In genomic region chr3L:1119325-1120162, dm6 we compare ENCODE assay signal across 4 fruit fly cellular contexts.
TF ChIP-seq lines count a peak whose summit lies in the region.

No protein-coding gene starts in this region.

- TF ChIP-seq CTCF in whole organism, embryonic (GFP tag; optimal IDR thresholded peaks at IDR 0.05; lab: Kevin White, UChicago): no peak

TF ChIP-seq in whole organism, adult, 20 proteins besides CTCF, POLR2A, EP300 and RAD21:
- TF ChIP-seq kay (GFP tag; lab: Kevin White, UChicago; ENCODE audit: borderline replicate concordance) (peak; percentile 83), CG11617 (GFP tag; optimal IDR thresholded peaks at IDR 0.05; lab: Kevin White, UChicago) (no peak), cic (GFP tag; optimal IDR thresholded peaks at IDR 0.05; lab: Kevin White, UChicago) (peak; percentile 19)

TF ChIP-seq in whole organism, embryonic, 481 proteins besides CTCF, POLR2A, EP300 and RAD21 (continues in another document):
- TF ChIP-seq Spps (tag; optimal IDR thresholded peaks at IDR 0.05; lab: Kevin White, UChicago) (no peak), CrebB (tag; optimal IDR thresholded peaks at IDR 0.05; lab: Kevin White, UChicago) (no peak), Usf (GFP tag; optimal IDR thresholded peaks at IDR 0.05; lab: Kevin White, UChicago) (no peak), Asciz (GFP tag; optimal IDR thresholded peaks at IDR 0.05; lab: Kevin White, UChicago) (no peak), CG6854 (GFP tag; optimal IDR thresholded peaks at IDR 0.05; lab: Kevin White, UChicago) (no peak), CG1832 (GFP tag; optimal IDR thresholded peaks at IDR 0.05; lab: Kevin White, UChicago) (no peak), fd96Cb (tag; optimal IDR thresholded peaks at IDR 0.05; lab: Kevin White, UChicago) (no peak), sisA (GFP tag; IDR thresholded peaks at IDR 0.05; lab: Robert Waterston, UW) (no peak), Med (GFP tag; lab: Kevin White, UChicago) (peak; percentile 66), grau (tag; optimal IDR thresholded peaks at IDR 0.05; lab: Kevin White, UChicago) (no peak), zf30C (GFP tag; optimal IDR thresholded peaks at IDR 0.05; lab: Kevin White, UChicago) (no peak), stwl (tag; optimal IDR thresholded peaks at IDR 0.05; lab: Kevin White, UChicago) (peak; percentile 94), CG14441 (GFP tag; IDR thresholded peaks at IDR 0.05; lab: Robert Waterston, UW) (0 out of 2 replicates have a peak, but pooled peaks have one; percentile 4), ems (GFP tag; optimal IDR thresholded peaks at IDR 0.05; lab: Kevin White, UChicago) (no peak), lmd (GFP tag; IDR thresholded peaks at IDR 0.05; lab: Robert Waterston, UW) (0 out of 2 replicates have a peak, but pooled peaks have one; percentile 4), Ptx1 (GFP tag; IDR thresholded peaks at IDR 0.05; lab: Robert Waterston, UW) (0 out of 2 replicates have a peak, but pooled peaks have one; percentile 17), crp (GFP tag; optimal IDR thresholded peaks at IDR 0.05; lab: Kevin White, UChicago) (no peak), rib (GFP tag; IDR thresholded peaks at IDR 0.05; lab: Robert Waterston, UW) (no peak), CG10462 (GFP tag; optimal IDR thresholded peaks at IDR 0.05; lab: Kevin White, UChicago) (no peak), grn (GFP tag; optimal IDR thresholded peaks at IDR 0.05; lab: Kevin White, UChicago) (peak; percentile 57), Chrac-16 (GFP tag; optimal IDR thresholded peaks at IDR 0.05; lab: Kevin White, UChicago) (no peak), Mad (GFP tag; optimal IDR thresholded peaks at IDR 0.05; lab: Kevin White, UChicago) (no peak), CG32772 (GFP tag; IDR thresholded peaks at IDR 0.05; lab: Robert Waterston, UW) (no peak), GATAe (GFP tag; conservative IDR thresholded peaks at IDR 0.05; lab: Robert Waterston, UW) (0 out of 2 replicates have a peak, but pooled peaks have one; percentile 11), tx (GFP tag; optimal IDR thresholded peaks at IDR 0.05; lab: Kevin White, UChicago) (no peak), usp (GFP tag; optimal IDR thresholded peaks at IDR 0.05; lab: Kevin White, UChicago) (no peak), CG17612 (GFP tag; IDR thresholded peaks at IDR 0.05; lab: Robert Waterston, UW) (no peak), Neu2 (GFP tag; optimal IDR thresholded peaks at IDR 0.05; lab: Kevin White, UChicago; ENCODE audit: borderline replicate concordance) (no peak), kah (GFP tag; optimal IDR thresholded peaks at IDR 0.05; lab: Kevin White, UChicago) (no peak), Adf1 (GFP tag; IDR thresholded peaks at IDR 0.05; lab: Robert Waterston, UW) (peak; percentile 69)

TF ChIP-seq in whole organism, prepupa, 60 proteins besides CTCF, POLR2A, EP300 and RAD21 (continues in another document):
- no peak for TF ChIP-seq CG10669 (GFP tag; optimal IDR thresholded peaks at IDR 0.05; lab: Kevin White, UChicago)
- TF ChIP-seq CG3032 (tag; optimal IDR thresholded peaks at IDR 0.05; lab: Kevin White, UChicago): no peak
- TF ChIP-seq CG6163 (GFP tag; IDR thresholded peaks at IDR 0.05; lab: Robert Waterston, UW): 0 out of 3 replicates have a peak, but pooled peaks have one; percentile 38
- TF ChIP-seq Eip75B (GFP tag; optimal IDR thresholded peaks at IDR 0.05; lab: Kevin White, UChicago): no peak
- no peak for TF ChIP-seq Eip93F (GFP tag; optimal IDR thresholded peaks at IDR 0.05; lab: Kevin White, UChicago)
- TF ChIP-seq fd59A (GFP tag; optimal IDR thresholded peaks at IDR 0.05; lab: Kevin White, UChicago): no peak
- no peak for TF ChIP-seq CG8632 (GFP tag; optimal IDR thresholded peaks at IDR 0.05; lab: Kevin White, UChicago)
- TF ChIP-seq Hr39 (GFP tag; optimal IDR thresholded peaks at IDR 0.05; lab: Kevin White, UChicago): no peak
- TF ChIP-seq Sox15 (GFP tag; optimal IDR thresholded peaks at IDR 0.05; lab: Kevin White, UChicago): no peak
- TF ChIP-seq Hr4 (GFP tag; optimal IDR thresholded peaks at IDR 0.05; lab: Kevin White, UChicago): no peak
- no peak for TF ChIP-seq CG9139 (GFP tag; optimal IDR thresholded peaks at IDR 0.05; lab: Kevin White, UChicago)
- peak; percentile 25; the same call in 1 of the 2 replicates for TF ChIP-seq CG15336 (GFP tag; IDR thresholded peaks at IDR 0.05; lab: Robert Waterston, UW)
- no peak for TF ChIP-seq spab (GFP tag; optimal IDR thresholded peaks at IDR 0.05; lab: Kevin White, UChicago)
- TF ChIP-seq CG3919 (GFP tag; optimal IDR thresholded peaks at IDR 0.05; lab: Kevin White, UChicago): no peak
- TF ChIP-seq Sox14 (GFP tag; optimal IDR thresholded peaks at IDR 0.05; lab: Kevin White, UChicago): no peak
- no peak for TF ChIP-seq CG11762 (GFP tag; optimal IDR thresholded peaks at IDR 0.05; lab: Kevin White, UChicago; ENCODE audit: insufficient read depth)
- TF ChIP-seq CG16779 (tag; optimal IDR thresholded peaks at IDR 0.05; lab: Kevin White, UChicago): no peak
- no peak for TF ChIP-seq topi (GFP tag; optimal IDR thresholded peaks at IDR 0.05; lab: Kevin White, UChicago)
- peak; percentile 9 for TF ChIP-seq fkh (GFP tag; optimal IDR thresholded peaks at IDR 0.05; lab: Kevin White, UChicago)
- TF ChIP-seq Eip78C (GFP tag; lab: Kevin White, UChicago): peak; percentile 36
- TF ChIP-seq CG32006 (GFP tag; optimal IDR thresholded peaks at IDR 0.05; lab: Kevin White, UChicago): peak; percentile 40
- no peak for TF ChIP-seq achi (GFP tag; optimal IDR thresholded peaks at IDR 0.05; lab: Kevin White, UChicago)
- no peak for TF ChIP-seq lz (GFP tag; optimal IDR thresholded peaks at IDR 0.05; lab: Kevin White, UChicago)
- TF ChIP-seq salr (GFP tag; optimal IDR thresholded peaks at IDR 0.05; lab: Kevin White, UChicago): no peak
- TF ChIP-seq pdm3 (GFP tag; optimal IDR thresholded peaks at IDR 0.05; lab: Kevin White, UChicago): no peak
- no peak for TF ChIP-seq Ets96B (tag; optimal IDR thresholded peaks at IDR 0.05; lab: Kevin White, UChicago)
- no peak for TF ChIP-seq CG11902 (GFP tag; optimal IDR thresholded peaks at IDR 0.05; lab: Kevin White, UChicago)
- TF ChIP-seq Blimp-1 (GFP tag; optimal IDR thresholded peaks at IDR 0.05; lab: Kevin White, UChicago): no peak
- peak; percentile 47; the same call in 2 of the 3 replicates for TF ChIP-seq eg (GFP tag; IDR thresholded peaks at IDR 0.05; lab: Robert Waterston, UW)
- TF ChIP-seq Gug (GFP tag; IDR thresholded peaks at IDR 0.05; lab: Robert Waterston, UW): no peak; the same call in 1 of the 2 replicates
- no peak for TF ChIP-seq Smox (GFP tag; optimal IDR thresholded peaks at IDR 0.05; lab: Kevin White, UChicago)
- no peak for TF ChIP-seq net (GFP tag; optimal IDR thresholded peaks at IDR 0.05; lab: Kevin White, UChicago)

TF ChIP-seq in whole organism, pupa, 21 proteins besides CTCF, POLR2A, EP300 and RAD21:
- TF ChIP-seq CG8301 (tag; optimal IDR thresholded peaks at IDR 0.05; lab: Kevin White, UChicago): peak; percentile 20
- peak; percentile 38 for TF ChIP-seq CG14655 (GFP tag; optimal IDR thresholded peaks at IDR 0.05; lab: Kevin White, UChicago)
- no peak for TF ChIP-seq Pif1B (GFP tag; optimal IDR thresholded peaks at IDR 0.05; lab: Kevin White, UChicago)
- TF ChIP-seq CG4496 (GFP tag; IDR thresholded peaks at IDR 0.05; lab: Robert Waterston, UW): 0 out of 3 replicates have a peak, but pooled peaks have one; percentile 36
- TF ChIP-seq D1 (tag; optimal IDR thresholded peaks at IDR 0.05; lab: Kevin White, UChicago): no peak
- TF ChIP-seq gl (tag; optimal IDR thresholded peaks at IDR 0.05; lab: Kevin White, UChicago): no peak
- TF ChIP-seq CG9948 (tag; optimal IDR thresholded peaks at IDR 0.05; lab: Kevin White, UChicago): no peak
- no peak for TF ChIP-seq CG12605 (GFP tag; IDR thresholded peaks at IDR 0.05; lab: Robert Waterston, UW)
